Worm (Caenorhabditis elegans) whole organism, early embryonic: ENCODE data around the gene clec-41.

Source experiments
- ama-1 ChIP-seq: fragments of 150-350 bp; optimal IDR thresholded peaks from 2 replicates; lab custom pipeline; 2014
- scrt-1 ChIP-seq: fragments of 200-800 bp; sonication (Bioruptor generic); IDR thresholded peaks from 2 replicates; pipeline ENCODE4 v1.3.6; 2022; ENCODE audit warnings: missing genetic modification characterization, missing compliant biosample characterization

DNA sequence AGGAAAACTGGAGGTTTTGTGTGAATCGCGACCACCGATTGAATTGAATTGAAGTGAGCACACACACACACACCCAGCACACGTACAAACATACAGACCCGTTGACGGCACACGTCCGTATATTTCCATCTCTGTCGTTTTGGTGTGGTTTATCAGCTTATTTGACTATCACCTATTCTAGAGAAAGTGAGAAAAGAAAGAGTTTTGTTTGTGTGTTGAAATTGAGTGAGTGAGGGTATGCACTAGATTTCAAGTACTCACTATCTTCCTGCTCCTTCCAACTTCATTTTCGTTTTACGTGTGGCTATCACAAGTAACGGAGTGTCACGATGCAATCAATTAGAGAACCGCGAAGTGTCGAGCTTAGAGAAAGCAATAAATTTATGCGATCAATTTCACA, 25.9 kb upstream of the clec-41 start:
- TF ChIP-seq scrt-1 (GFP tag; lab: Robert Waterston, UW) (no peak), ama-1 (lab: Kevin White, UChicago) (no peak)
